Worm (Caenorhabditis elegans) whole organism, L3 larva: ENCODE measurements around the gene srd-49.
A peak's percentile ranks its signal among the peaks of the same experiment; 100 is the strongest.

Source experiments
- R02D3.7 ChIP-seq: fragments of 150-350 bp; optimal IDR thresholded peaks from 2 replicates; lab custom pipeline; 2014; ENCODE audit warnings: missing biosample characterization, missing genetic modification characterization
- ZK546.5 ChIP-seq: sonication (generic microtip); optimal IDR thresholded peaks from 2 replicates; lab custom pipeline; 2017; ENCODE audit warnings: missing biosample characterization, missing genetic modification characterization
- ama-1 ChIP-seq: fragments of 150-350 bp; optimal IDR thresholded peaks from 2 replicates; lab custom pipeline; 2018
- ceh-16 ChIP-seq: sonication (generic microtip); optimal IDR thresholded peaks from 2 replicates; lab custom pipeline; 2017; ENCODE audit warnings: missing biosample characterization, missing genetic modification characterization
- ceh-28 ChIP-seq: fragments of 150-350 bp; optimal IDR thresholded peaks from 2 replicates; lab custom pipeline; 2014; ENCODE audit warnings: missing biosample characterization, missing genetic modification reagents, missing genetic modification characterization
- ceh-82 ChIP-seq: fragments of 150-350 bp; optimal IDR thresholded peaks from 2 replicates; lab custom pipeline; 2014; ENCODE audit warnings: missing biosample characterization, missing genetic modification characterization
- ceh-9 ChIP-seq: sonication (generic microtip); optimal IDR thresholded peaks from 2 replicates; lab custom pipeline; 2018; ENCODE audit warnings: missing biosample characterization, missing genetic modification characterization
- egl-27 ChIP-seq: sonication (generic microtip); optimal IDR thresholded peaks from 4 replicates; lab custom pipeline; 2017; ENCODE audit warnings: missing biosample characterization, missing genetic modification reagents, missing genetic modification characterization
- egl-5 ChIP-seq: fragments of 150-350 bp; optimal IDR thresholded peaks from 2 replicates; lab custom pipeline; 2017; ENCODE audit warnings: missing biosample characterization, missing genetic modification reagents, missing genetic modification characterization, inconsistent platforms
- elt-1 ChIP-seq: fragments of 150-350 bp; optimal IDR thresholded peaks from 2 replicates; lab custom pipeline; 2014; ENCODE audit warnings: missing biosample characterization, missing genetic modification characterization
- elt-2 ChIP-seq: sonication (generic microtip); optimal IDR thresholded peaks from 2 replicates; lab custom pipeline; 2016; ENCODE audit warnings: missing genetic modification reagents, mild to moderate bottlenecking, missing genetic modification characterization, missing compliant biosample characterization
- elt-3 ChIP-seq, 3 experiments: fragments of 150-350 bp in 1 of 3; sonication (generic microtip) in 2 of 3; optimal IDR thresholded peaks; 2 replicates in 2 of 3; 4 replicates in 1 of 3; lab custom pipeline; 2014 to 2017; ENCODE audit warnings: missing biosample characterization in 3 of 3, missing genetic modification characterization in 3 of 3
- eor-1 ChIP-seq, 2 experiments: fragments of 150-350 bp; optimal IDR thresholded peaks; 2 replicates each; lab custom pipeline; 2014 to 2018; ENCODE audit warnings: missing biosample characterization in 2 of 2, missing genetic modification characterization in 2 of 2
- fkh-10 ChIP-seq: sonication (generic microtip); optimal IDR thresholded peaks from 2 replicates; lab custom pipeline; 2017; ENCODE audit warnings: missing biosample characterization, missing genetic modification reagents, missing genetic modification characterization
- fkh-2 ChIP-seq: fragments of 150-350 bp; optimal IDR thresholded peaks from 2 replicates; lab custom pipeline; 2014; ENCODE audit warnings: missing biosample characterization, missing genetic modification reagents, missing genetic modification characterization
- fos-1 ChIP-seq: fragments of 150-350 bp; optimal IDR thresholded peaks from 2 replicates; lab custom pipeline; 2014; ENCODE audit warnings: missing biosample characterization, missing genetic modification characterization
- hmg-11 ChIP-seq: sonication (generic microtip); optimal IDR thresholded peaks from 2 replicates; lab custom pipeline; 2016; ENCODE audit warnings: missing genetic modification characterization, missing compliant biosample characterization
- jun-1 ChIP-seq: fragments of 150-350 bp; optimal IDR thresholded peaks from 2 replicates; lab custom pipeline; 2014; ENCODE audit warnings: missing biosample characterization, missing genetic modification reagents, missing genetic modification characterization
- lin-39 ChIP-seq: fragments of 150-350 bp; optimal IDR thresholded peaks from 2 replicates; lab custom pipeline; 2018; ENCODE audit warnings: missing biosample characterization, missing genetic modification reagents, missing genetic modification characterization
- lsy-12 ChIP-seq: sonication (generic microtip); optimal IDR thresholded peaks from 2 replicates; lab custom pipeline; 2016; ENCODE audit warnings: mild to moderate bottlenecking, missing genetic modification characterization, missing compliant biosample characterization
- mdl-1 ChIP-seq: fragments of 150-350 bp; optimal IDR thresholded peaks from 2 replicates; lab custom pipeline; 2014; ENCODE audit warnings: missing biosample characterization, missing genetic modification characterization
- nfya-1 ChIP-seq: sonication (generic microtip); optimal IDR thresholded peaks from 2 replicates; lab custom pipeline; 2017; ENCODE audit warnings: missing genetic modification characterization, mild to moderate bottlenecking, missing compliant biosample characterization, antibody characterized with exemption, moderate library complexity; ENCODE audit not compliant: insufficient read depth
- nhr-11 ChIP-seq: fragments of 150-350 bp; optimal IDR thresholded peaks from 2 replicates; lab custom pipeline; 2014; ENCODE audit warnings: missing biosample characterization, missing genetic modification characterization
- nhr-12 ChIP-seq: fragments of 150-350 bp; optimal IDR thresholded peaks from 2 replicates; lab custom pipeline; 2014; ENCODE audit warnings: missing biosample characterization, missing genetic modification characterization
- nhr-23 ChIP-seq: fragments of 150-350 bp; optimal IDR thresholded peaks from 2 replicates; lab custom pipeline; 2014; ENCODE audit warnings: missing biosample characterization, missing genetic modification reagents, missing genetic modification characterization
- nhr-237 ChIP-seq: fragments of 150-350 bp; optimal IDR thresholded peaks from 2 replicates; lab custom pipeline; 2014; ENCODE audit warnings: missing biosample characterization, missing genetic modification characterization
- nhr-25 ChIP-seq: sonication (generic microtip); optimal IDR thresholded peaks from 2 replicates; lab custom pipeline; 2017; ENCODE audit warnings: missing biosample characterization, missing genetic modification characterization
- nhr-28 ChIP-seq: fragments of 150-350 bp; optimal IDR thresholded peaks from 2 replicates; lab custom pipeline; 2014; ENCODE audit warnings: missing biosample characterization, missing genetic modification characterization
- nhr-43 ChIP-seq: sonication (generic microtip); optimal IDR thresholded peaks from 2 replicates; lab custom pipeline; 2016; ENCODE audit warnings: mild to moderate bottlenecking, missing genetic modification characterization, missing compliant biosample characterization; ENCODE audit not compliant: poor library complexity, severe bottlenecking
- nhr-76 ChIP-seq: fragments of 150-350 bp; sonication (generic microtip); optimal IDR thresholded peaks from 5 replicates; lab custom pipeline; 2014; ENCODE audit warnings: missing biosample characterization, missing genetic modification characterization
- pha-4 ChIP-seq: fragments of 150-350 bp; optimal IDR thresholded peaks from 2 replicates; lab custom pipeline; 2014; ENCODE audit warnings: missing biosample characterization, missing genetic modification reagents, missing genetic modification characterization
- pqm-1 ChIP-seq: fragments of 150-350 bp; optimal IDR thresholded peaks from 2 replicates; lab custom pipeline; 2017; ENCODE audit warnings: missing biosample characterization, missing genetic modification characterization, inconsistent platforms
- sea-2 ChIP-seq: fragments of 150-350 bp; sonication (generic microtip); optimal IDR thresholded peaks from 4 replicates; lab custom pipeline; 2014; ENCODE audit warnings: missing biosample characterization, missing genetic modification reagents, missing genetic modification characterization
- skn-1 ChIP-seq: fragments of 150-350 bp; optimal IDR thresholded peaks from 2 replicates; lab custom pipeline; 2014; ENCODE audit warnings: missing biosample characterization, missing genetic modification characterization
- snpc-4 ChIP-seq: fragments of 150-350 bp; optimal IDR thresholded peaks from 2 replicates; lab custom pipeline; 2014; ENCODE audit warnings: missing biosample characterization, missing genetic modification characterization
- tbx-2 ChIP-seq: sonication (generic microtip); optimal IDR thresholded peaks from 2 replicates; lab custom pipeline; 2016; ENCODE audit warnings: mild to moderate bottlenecking, missing genetic modification characterization, missing compliant biosample characterization
- unc-39 ChIP-seq: sonication (generic microtip); optimal IDR thresholded peaks from 4 replicates; lab custom pipeline; 2017; ENCODE audit warnings: missing biosample characterization, missing genetic modification characterization
- unc-62 ChIP-seq: fragments of 150-350 bp; sonication (generic microtip); optimal IDR thresholded peaks from 4 replicates; lab custom pipeline; 2014; ENCODE audit warnings: missing biosample characterization, missing genetic modification reagents, missing genetic modification characterization
- zag-1 ChIP-seq: fragments of 150-350 bp; optimal IDR thresholded peaks from 2 replicates; lab custom pipeline; 2014; ENCODE audit warnings: missing biosample characterization, missing genetic modification characterization
- ztf-11 ChIP-seq: fragments of 150-350 bp; optimal IDR thresholded peaks from 2 replicates; lab custom pipeline; 2014; ENCODE audit warnings: missing biosample characterization, missing genetic modification characterization
- ztf-4 ChIP-seq: fragments of 150-350 bp; optimal IDR thresholded peaks from 2 replicates; lab custom pipeline; 2014; ENCODE audit warnings: missing biosample characterization, missing genetic modification characterization

The srd-49 gene

ce11 chrV:10081636-10082035 is 12.8 kb upstream of the srd-49 start, which contains the start of gene nhr-205:
Gene nhr-205 (minus strand): TSS chrV:10081776.
- TF ChIP-seq unc-39 (no peak), nhr-76 (tag; lab: Kevin White, UChicago) (peak; percentile 77)

- peak; percentile 28 for TF ChIP-seq ceh-28 (tag; lab: Kevin White, UChicago)
- TF ChIP-seq elt-2, result peak; percentile 45
- no peak for TF ChIP-seq jun-1 (tag; lab: Kevin White, UChicago)
- TF ChIP-seq nfya-1 (tag; lab: Kevin White, UChicago), result peak; percentile 0
- TF ChIP-seq skn-1 (tag; lab: Kevin White, UChicago), result peak; percentile 2
- peak; percentile 8 for TF ChIP-seq nhr-11 (tag; lab: Kevin White, UChicago)
These were observed 10.4 kb upstream of the srd-49 start, which contains the start of gene nhr-12 for ce11 chrV:10083999-10084468. Gene nhr-12 (minus strand): TSS chrV:10084049.

ce11 chrV:10084864-10085263 is 9.6 kb upstream of the srd-49 start, which contains the start of gene R04B5.6:
Gene R04B5.6 (plus strand): TSS chrV:10085164.
- no peak for TF ChIP-seq lsy-12
- TF ChIP-seq elt-1 (tag; lab: Kevin White, UChicago), result no peak
- TF ChIP-seq egl-5 (tag; lab: Kevin White, UChicago), result no peak
- TF ChIP-seq nhr-25 (tag; lab: Kevin White, UChicago), result no peak
- peak; percentile 63 for TF ChIP-seq nhr-76 (tag; lab: Kevin White, UChicago)
- no peak for TF ChIP-seq hmg-11
- TF ChIP-seq nhr-28 (tag; lab: Kevin White, UChicago), result no peak
- peak; percentile 18 for TF ChIP-seq ztf-4 (tag; lab: Kevin White, UChicago)
- no peak for TF ChIP-seq nhr-11 (tag; lab: Kevin White, UChicago)
- no peak for TF ChIP-seq ZK546.5 (tag; lab: Kevin White, UChicago)
- no peak for TF ChIP-seq nhr-237
- TF ChIP-seq ceh-16 (tag; lab: Kevin White, UChicago), result no peak
- no peak for TF ChIP-seq unc-39
- no peak for TF ChIP-seq eor-1 (tag; optimal IDR thresholded peaks at IDR 0.05; lab: Kevin White, UChicago)
- TF ChIP-seq R02D3.7, result no peak
- TF ChIP-seq nfya-1 (tag; lab: Kevin White, UChicago), result no peak
- TF ChIP-seq pha-4 (tag; lab: Kevin White, UChicago), result no peak
- TF ChIP-seq elt-3 (tag; optimal IDR thresholded peaks at IDR 0.05; lab: Kevin White, UChicago), result no peak

ce11 chrV:10086141-10086540 is 8.3 kb upstream of the srd-49 start:
- TF ChIP-seq nhr-43 (tag; lab: Kevin White, UChicago) (no peak), nhr-76 (tag; lab: Kevin White, UChicago) (peak; percentile 35)
- TF ChIP-seq, all 47 proteins: peak for 1

ce11 chrV:10087103-10087502 is 7.4 kb upstream of the srd-49 start, which contains the start of gene R04B5.5:
Gene R04B5.5 (plus strand): TSS chrV:10087480.
- peak; percentile 2 for TF ChIP-seq ceh-28 (tag; lab: Kevin White, UChicago)
- TF ChIP-seq nhr-43 (tag; lab: Kevin White, UChicago), result peak; percentile 59
- TF ChIP-seq fkh-2, result no peak
- no peak for TF ChIP-seq ceh-9 (tag; lab: Kevin White, UChicago)
- peak in 1 of 3 experiments; percentile 71 for TF ChIP-seq elt-3 (tag; optimal IDR thresholded peaks at IDR 0.05; lab: Kevin White, UChicago)
- no peak for TF ChIP-seq nhr-12 (tag; lab: Kevin White, UChicago)
- TF ChIP-seq zag-1 (tag; lab: Kevin White, UChicago), result no peak
- peak; percentile 91 for TF ChIP-seq elt-2
- peak; percentile 61 for TF ChIP-seq ztf-4 (tag; lab: Kevin White, UChicago)
- no peak for TF ChIP-seq lin-39 (tag; lab: Kevin White, UChicago)
- TF ChIP-seq sea-2, result no peak
- TF ChIP-seq tbx-2, result no peak
- no peak for TF ChIP-seq nhr-25 (tag; lab: Kevin White, UChicago)
- no peak for TF ChIP-seq snpc-4 (tag; lab: Kevin White, UChicago)
- TF ChIP-seq fkh-10 (GFP tag; lab: Kevin White, UChicago), result no peak
- TF ChIP-seq elt-1 (tag; lab: Kevin White, UChicago), result no peak
- TF ChIP-seq jun-1 (tag; lab: Kevin White, UChicago), result peak; percentile 39
- no peak for TF ChIP-seq fos-1 (tag; lab: Kevin White, UChicago)
- TF ChIP-seq ama-1 (lab: Kevin White, UChicago), result no peak
- TF ChIP-seq mdl-1 (tag; lab: Kevin White, UChicago), result peak; percentile 18
- no peak for TF ChIP-seq ceh-16 (tag; lab: Kevin White, UChicago)
- no peak for TF ChIP-seq unc-62 (GFP tag; lab: Kevin White, UChicago)
- TF ChIP-seq nhr-11 (tag; lab: Kevin White, UChicago), result no peak
- TF ChIP-seq ZK546.5 (tag; lab: Kevin White, UChicago), result no peak
- TF ChIP-seq ceh-82 (tag; lab: Kevin White, UChicago), result no peak
- TF ChIP-seq ztf-11 (tag; lab: Kevin White, UChicago), result no peak
- peak; percentile 60 for TF ChIP-seq nhr-23 (tag; lab: Kevin White, UChicago)
- no peak for TF ChIP-seq unc-39
- TF ChIP-seq egl-5 (tag; lab: Kevin White, UChicago), result no peak
- TF ChIP-seq egl-27 (tag; lab: Kevin White, UChicago), result no peak
- peak; percentile 62 for TF ChIP-seq nhr-76 (tag; lab: Kevin White, UChicago)
- peak; percentile 81 for TF ChIP-seq pqm-1 (tag; lab: Kevin White, UChicago)
